Worm (Caenorhabditis elegans) whole organism, early embryonic: Measurements from ENCODE around the gene H03A11.2.
A peak's percentile ranks its signal among the peaks of the same experiment; 100 is the strongest.

Source experiments
- B0310.2 ChIP-seq: sonication (generic microtip); optimal IDR thresholded peaks from 2 replicates; lab custom pipeline; 2016; ENCODE audit warnings: mild to moderate bottlenecking, missing genetic modification characterization, missing compliant biosample characterization
- F13C5.2 ChIP-seq: sonication (generic microtip); optimal IDR thresholded peaks from 2 replicates; lab custom pipeline; 2017; ENCODE audit warnings: mild to moderate bottlenecking, missing genetic modification characterization, inconsistent platforms, missing compliant biosample characterization
- aly-1 ChIP-seq: sonication (generic microtip); optimal IDR thresholded peaks from 2 replicates; lab custom pipeline; 2016; ENCODE audit warnings: missing genetic modification characterization, missing compliant biosample characterization
- ama-1 ChIP-seq: fragments of 150-350 bp; optimal IDR thresholded peaks from 2 replicates; lab custom pipeline; 2014
- ceh-13 ChIP-seq: fragments of 200-800 bp; sonication (Bioruptor generic); optimal IDR thresholded peaks from 2 replicates; lab custom pipeline; 2018; ENCODE audit warnings: mild to moderate bottlenecking, missing genetic modification characterization, missing compliant biosample characterization
- ceh-36 ChIP-seq: sonication (generic microtip); optimal IDR thresholded peaks from 2 replicates; lab custom pipeline; 2016; ENCODE audit warnings: missing genetic modification characterization, inconsistent platforms, missing compliant biosample characterization
- ets-7 ChIP-seq: sonication (generic microtip); optimal IDR thresholded peaks from 2 replicates; lab custom pipeline; 2016; ENCODE audit warnings: missing genotype, missing genetic modification characterization, missing compliant biosample characterization
- flt-1 ChIP-seq: fragments of 200-800 bp; sonication (Bioruptor generic); IDR thresholded peaks from 2 replicates; pipeline ENCODE4 v1.3.6; 2022; ENCODE audit warnings: missing genetic modification characterization, missing compliant biosample characterization
- hmbx-1 ChIP-seq: sonication (generic microtip); optimal IDR thresholded peaks from 2 replicates; lab custom pipeline; 2016; ENCODE audit warnings: mild to moderate bottlenecking, missing genetic modification characterization, missing compliant biosample characterization
- hmg-4 ChIP-seq: fragments of 200-800 bp; sonication (Bioruptor generic); optimal IDR thresholded peaks from 2 replicates; lab custom pipeline; 2018; ENCODE audit warnings: mild to moderate bottlenecking, missing genetic modification characterization, missing compliant biosample characterization
- hnd-1 ChIP-seq: sonication (generic microtip); optimal IDR thresholded peaks from 2 replicates; lab custom pipeline; 2016; ENCODE audit warnings: missing genetic modification characterization, missing compliant biosample characterization
- pes-1 ChIP-seq: fragments of 200-800 bp; sonication (Bioruptor generic); IDR thresholded peaks from 2 replicates; pipeline ENCODE4 v1.3.6; 2022; ENCODE audit warnings: missing genetic modification reagents, missing genetic modification characterization, missing compliant biosample characterization
- scrt-1 ChIP-seq: fragments of 200-800 bp; sonication (Bioruptor generic); IDR thresholded peaks from 2 replicates; pipeline ENCODE4 v1.3.6; 2022; ENCODE audit warnings: missing genetic modification characterization, missing compliant biosample characterization
- sea-1 ChIP-seq: fragments of 200-800 bp; sonication (Bioruptor generic); conservative IDR thresholded peaks from 2 replicates; pipeline ENCODE4 v1.3.6; 2022; ENCODE audit warnings: missing genetic modification characterization, missing compliant biosample characterization
- tbx-11 ChIP-seq: fragments of 200-800 bp; sonication (Bioruptor generic); IDR thresholded peaks from 2 replicates; pipeline ENCODE4 v1.3.6; 2022; ENCODE audit warnings: missing genetic modification characterization, missing compliant biosample characterization
- tbx-37 ChIP-seq: fragments of 200-800 bp; sonication (Bioruptor generic); conservative IDR thresholded peaks from 2 replicates; pipeline ENCODE4 v1.3.6; 2022; ENCODE audit warnings: missing genetic modification reagents, missing genetic modification characterization, missing compliant biosample characterization
- tra-4 ChIP-seq: sonication (generic microtip); optimal IDR thresholded peaks from 2 replicates; lab custom pipeline; 2017; ENCODE audit warnings: missing genetic modification characterization, missing compliant biosample characterization

Gene H03A11.2

DNA sequence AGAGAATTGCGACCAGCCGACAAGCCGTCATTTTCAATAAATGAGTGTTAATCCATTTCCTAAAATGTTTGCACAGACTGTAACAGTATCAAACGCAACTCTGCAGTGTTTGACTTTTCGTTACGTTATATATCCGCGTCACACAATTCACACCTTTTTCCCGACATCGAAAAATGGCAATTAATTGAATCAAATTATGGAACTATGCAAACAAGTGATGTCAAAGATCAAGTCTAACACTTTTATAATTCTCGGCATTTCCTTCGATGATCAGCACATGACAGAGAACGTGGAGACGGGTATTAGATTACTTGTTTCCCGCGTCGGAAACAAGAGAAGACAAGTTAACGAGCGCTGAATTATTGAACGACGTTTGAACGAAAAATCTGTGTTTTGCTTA lies 36.2 kb downstream of the H03A11.2 start, which contains the start of gene phat-6:
Gene phat-6, minus strand, starts transcription at position 101 of the 400 bp plus-strand sequence.
- TF ChIP-seq flt-1 (no peak), F13C5.2 (tag; lab: Kevin White, UChicago) (no peak), ceh-36 (tag; lab: Kevin White, UChicago) (no peak), ama-1 (no peak), B0310.2 (tag; lab: Kevin White, UChicago) (no peak), hmbx-1 (no peak), scrt-1 (GFP tag; lab: Robert Waterston, UW) (no peak), hmg-4 (GFP tag; lab: Kevin White, UChicago) (no peak), aly-1 (no peak), ets-7 (tag; lab: Kevin White, UChicago) (no peak), pes-1 (GFP tag; lab: Robert Waterston, UW) (no peak)

DNA sequence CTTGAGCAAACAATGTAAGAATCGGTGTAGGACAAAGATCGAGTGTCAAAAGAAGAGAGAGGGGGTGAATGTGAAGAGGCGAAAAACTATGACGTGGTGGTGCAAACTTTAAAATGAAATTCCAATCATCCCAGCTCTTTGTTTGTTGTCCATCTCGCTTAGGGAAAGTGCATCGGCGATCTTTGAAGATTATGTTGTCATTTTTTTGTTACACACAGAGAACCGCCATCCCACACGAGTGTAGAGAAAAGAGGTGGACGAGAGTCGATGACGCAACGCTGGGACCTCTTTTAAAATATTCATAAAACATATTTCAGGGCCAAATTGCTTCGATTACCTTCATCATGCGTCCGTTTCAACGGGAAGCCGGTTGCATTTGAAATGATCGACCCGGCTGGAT lies 39.1 kb downstream of the H03A11.2 start:
- no peak for TF ChIP-seq flt-1
- TF ChIP-seq B0310.2 (tag; lab: Kevin White, UChicago) = no peak
- no peak for TF ChIP-seq pes-1 (GFP tag; lab: Robert Waterston, UW)
- TF ChIP-seq ceh-13 (GFP tag; lab: Kevin White, UChicago) = no peak
- no peak for TF ChIP-seq hnd-1 (tag; lab: Kevin White, UChicago)
- TF ChIP-seq ceh-36 (tag; lab: Kevin White, UChicago) = no peak
- no peak for TF ChIP-seq sea-1 (GFP tag; lab: Robert Waterston, UW)

DNA sequence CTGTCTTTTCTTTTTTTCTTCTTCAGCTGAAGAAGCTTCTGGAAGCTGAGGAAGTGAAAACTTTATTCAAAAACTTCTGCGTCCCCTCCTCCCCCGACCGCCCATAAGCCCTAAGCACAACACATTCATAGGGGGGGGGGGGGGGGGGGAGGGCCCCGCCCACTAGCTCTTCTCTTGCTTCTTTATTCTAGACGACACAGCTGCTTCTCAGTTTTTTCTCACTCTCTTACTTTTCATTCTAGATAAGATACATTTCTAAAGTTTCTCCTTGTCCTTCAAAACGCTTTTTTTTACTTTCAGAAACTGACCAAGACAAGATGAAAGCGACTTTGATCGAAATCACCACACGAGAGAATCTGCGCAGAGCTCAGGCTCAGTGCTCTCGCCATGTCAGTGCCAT lies 40.6 kb downstream of the H03A11.2 start, which contains the start of gene T10B10.4:
Gene T10B10.4, plus strand, starts transcription at position 301 of the 400 bp plus-strand sequence.
- TF ChIP-seq sea-1 (GFP tag; lab: Robert Waterston, UW) (no peak), pes-1 (GFP tag; lab: Robert Waterston, UW) (no peak), ama-1 (no peak), ceh-36 (tag; lab: Kevin White, UChicago) (no peak), scrt-1 (GFP tag; lab: Robert Waterston, UW) (no peak), tra-4 (no peak), hnd-1 (tag; lab: Kevin White, UChicago) (no peak), F13C5.2 (tag; lab: Kevin White, UChicago) (no peak), hmbx-1 (no peak), hmg-4 (GFP tag; lab: Kevin White, UChicago) (no peak), flt-1 (no peak), tbx-37 (GFP tag; lab: Robert Waterston, UW) (no peak), tbx-11 (GFP tag; lab: Robert Waterston, UW) (no peak), B0310.2 (tag; lab: Kevin White, UChicago) (no peak), aly-1 (no peak), ets-7 (tag; lab: Kevin White, UChicago) (no peak)

DNA sequence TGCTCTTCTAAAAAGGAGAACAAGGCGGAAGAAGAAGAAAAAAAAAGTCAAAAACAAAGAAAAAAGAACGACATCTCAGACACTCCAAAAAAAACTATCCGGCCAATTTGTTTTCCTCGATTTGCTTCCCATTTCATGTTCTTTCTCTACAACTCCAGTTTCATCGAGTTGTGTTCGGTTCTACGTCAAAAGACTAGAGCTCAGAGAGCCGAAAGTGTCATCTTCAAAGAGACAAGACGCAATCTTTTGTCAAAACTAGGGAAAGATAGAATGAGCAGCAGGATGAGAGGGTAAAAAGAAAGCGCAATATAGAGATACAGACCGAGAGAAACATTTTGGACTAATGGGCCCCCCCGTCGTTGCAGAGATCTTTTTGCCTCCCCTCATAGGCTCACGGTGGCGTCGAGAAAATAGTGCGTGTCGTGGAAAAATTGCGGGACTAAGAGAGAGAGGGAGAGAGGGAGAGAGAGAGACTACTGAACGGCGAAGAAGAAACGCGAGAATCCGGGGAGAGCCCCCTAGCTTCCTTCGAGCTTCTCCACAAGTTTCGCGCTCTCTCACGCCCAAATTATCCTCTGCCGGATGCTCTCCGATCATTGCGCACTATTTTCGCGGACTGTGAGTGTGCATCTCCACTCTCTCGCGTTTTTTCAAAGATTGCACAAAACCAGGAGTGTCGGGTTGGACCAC lies 41.3 kb downstream of the H03A11.2 start:
- TF ChIP-seq sea-1 (GFP tag; lab: Robert Waterston, UW) (no peak), hmbx-1 (no peak), hnd-1 (tag; lab: Kevin White, UChicago) (no peak), pes-1 (GFP tag; lab: Robert Waterston, UW) (no peak), scrt-1 (GFP tag; lab: Robert Waterston, UW) (0 out of 2 replicates have a peak, but pooled peaks have one; percentile 28), hmg-4 (GFP tag; lab: Kevin White, UChicago) (no peak), F13C5.2 (tag; lab: Kevin White, UChicago) (peak; percentile 0), flt-1 (no peak), ets-7 (tag; lab: Kevin White, UChicago) (no peak)

DNA sequence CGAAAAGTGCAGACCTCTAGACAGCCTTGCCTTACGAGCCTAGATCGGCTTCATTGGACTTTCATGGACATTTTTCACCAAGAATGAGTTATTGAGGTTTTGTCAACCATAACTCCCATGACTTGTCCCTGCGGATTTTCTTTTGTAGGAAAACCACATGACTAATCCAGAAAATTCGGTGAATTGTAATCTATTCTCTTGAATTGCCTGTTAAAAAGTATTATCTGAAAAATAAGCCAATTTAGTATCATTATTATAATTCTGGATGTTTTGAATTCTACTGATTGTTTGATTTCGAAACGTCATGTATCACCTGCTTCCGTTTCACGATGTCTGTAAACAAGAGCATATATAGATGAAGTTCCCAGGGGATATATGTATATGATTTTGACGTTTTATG lies 41.9 kb downstream of the H03A11.2 start:
- TF ChIP-seq hmbx-1 = no peak
- TF ChIP-seq aly-1 = no peak
- TF ChIP-seq pes-1 (GFP tag; lab: Robert Waterston, UW) = no peak
- TF ChIP-seq tbx-37 (GFP tag; lab: Robert Waterston, UW) = no peak
- no peak for TF ChIP-seq ets-7 (tag; lab: Kevin White, UChicago)
- no peak for TF ChIP-seq ceh-36 (tag; lab: Kevin White, UChicago)
- TF ChIP-seq F13C5.2 (tag; lab: Kevin White, UChicago) = no peak
- no peak for TF ChIP-seq B0310.2 (tag; lab: Kevin White, UChicago)
- no peak for TF ChIP-seq scrt-1 (GFP tag; lab: Robert Waterston, UW)
- TF ChIP-seq hnd-1 (tag; lab: Kevin White, UChicago) = no peak
- no peak for TF ChIP-seq ama-1
- TF ChIP-seq sea-1 (GFP tag; lab: Robert Waterston, UW) = no peak
- no peak for TF ChIP-seq tra-4

DNA sequence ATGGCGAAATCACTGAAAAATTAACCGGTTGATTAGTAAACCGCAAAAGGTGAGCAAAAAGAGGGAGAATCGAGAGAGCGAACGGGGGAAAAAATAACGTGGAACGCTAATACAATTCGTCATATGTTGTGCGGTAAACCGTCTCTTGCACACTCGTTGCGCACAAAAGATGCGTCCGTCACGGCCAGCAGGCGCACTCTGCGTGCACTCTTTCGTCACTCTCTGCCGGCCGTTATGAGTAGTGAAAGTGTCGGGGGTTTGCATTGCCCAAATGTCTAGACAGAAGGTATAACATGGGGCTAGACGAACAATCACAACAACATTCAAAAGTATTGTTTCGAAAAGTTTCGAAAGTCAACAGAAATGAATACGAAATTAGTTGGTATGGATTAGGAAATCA lies 49.0 kb downstream of the H03A11.2 start, which contains the start of gene pkhm-2:
Gene pkhm-2, minus strand, starts transcription at position 12 of the 400 bp plus-strand sequence.
- TF ChIP-seq F13C5.2 (tag; lab: Kevin White, UChicago) (peak; percentile 77), sea-1 (GFP tag; lab: Robert Waterston, UW) (peak; percentile 62; the same call in 1 of the 2 replicates), ama-1 (no peak), pes-1 (GFP tag; lab: Robert Waterston, UW) (no peak), tbx-37 (GFP tag; lab: Robert Waterston, UW) (peak; percentile 30; the same call in 1 of the 2 replicates), hmg-4 (GFP tag; lab: Kevin White, UChicago) (peak; percentile 83), B0310.2 (tag; lab: Kevin White, UChicago) (no peak), tbx-11 (GFP tag; lab: Robert Waterston, UW) (peak; percentile 50; the same call in 1 of the 2 replicates), aly-1 (no peak), scrt-1 (GFP tag; lab: Robert Waterston, UW) (no peak), flt-1 (no peak), tra-4 (no peak)

DNA sequence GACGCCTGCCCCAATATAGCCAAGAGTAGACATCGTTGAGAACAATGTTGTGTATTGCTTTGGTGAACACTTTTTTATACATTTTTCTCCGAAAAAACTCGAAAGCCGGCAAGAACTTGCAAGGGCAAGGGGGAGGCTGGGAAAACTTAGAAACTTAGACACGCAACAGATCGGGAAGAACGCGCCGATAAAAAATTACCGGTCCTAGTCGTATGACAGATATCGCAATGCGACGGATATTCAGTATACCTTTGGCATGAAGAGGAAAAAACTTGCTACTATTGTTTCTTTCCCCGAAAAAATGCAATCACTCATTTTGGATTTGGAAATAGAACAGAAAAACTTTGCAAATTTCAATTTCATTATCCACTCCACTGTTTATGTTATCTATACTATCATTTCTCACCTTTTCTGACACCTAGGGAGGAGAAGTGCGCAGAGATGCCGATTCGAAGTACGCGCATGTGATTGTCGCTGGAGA lies 54.0 kb downstream of the H03A11.2 start, which contains the start of gene col-41:
Gene col-41, minus strand, starts transcription at position 51 of the 481 bp plus-strand sequence.
- TF ChIP-seq hnd-1 (tag; lab: Kevin White, UChicago) = no peak
- TF ChIP-seq sea-1 (GFP tag; lab: Robert Waterston, UW) = no peak
- TF ChIP-seq aly-1 = no peak
- no peak for TF ChIP-seq ama-1
- TF ChIP-seq tra-4 = no peak
- TF ChIP-seq F13C5.2 (tag; lab: Kevin White, UChicago) = no peak
- no peak for TF ChIP-seq B0310.2 (tag; lab: Kevin White, UChicago)
- no peak for TF ChIP-seq tbx-37 (GFP tag; lab: Robert Waterston, UW)
- TF ChIP-seq pes-1 (GFP tag; lab: Robert Waterston, UW) = no peak
- no peak for TF ChIP-seq flt-1
- no peak for TF ChIP-seq ceh-13 (GFP tag; lab: Kevin White, UChicago)
